Fruit fly (Drosophila melanogaster) whole organism, embryonic: ENCODE results near the gene CG7080.

Experiments used
- Asciz ChIP-seq: fragments of 200-800 bp; sonication (Bioruptor generic); optimal IDR thresholded peaks from 2 replicates; lab custom pipeline; 2017; ENCODE audit warnings: missing biosample characterization, mild to moderate bottlenecking, missing genetic modification characterization, missing genetic modification reagents
- Atf3 ChIP-seq: fragments of 200-800 bp; sonication (Bioruptor generic); optimal IDR thresholded peaks from 3 replicates; lab custom pipeline; 2016; ENCODE audit warnings: missing biosample characterization, missing genetic modification characterization
- BEAF-32 ChIP-seq: fragments of 200-800 bp; sonication (Bioruptor generic); optimal IDR thresholded peaks from 3 replicates; lab custom pipeline; 2017; ENCODE audit warnings: missing biosample characterization, missing genetic modification characterization, mild to moderate bottlenecking, moderate library complexity, missing genetic modification reagents
- CG11696 ChIP-seq: fragments of 200-800 bp; sonication (Bioruptor generic); IDR thresholded peaks from 2 replicates; pipeline ENCODE4 v1.3.6; 2022; ENCODE audit warnings: missing biosample characterization, missing genetic modification characterization
- CG12219 ChIP-seq: fragments of 200-800 bp; sonication (Bioruptor generic); optimal IDR thresholded peaks from 3 replicates; lab custom pipeline; 2018; ENCODE audit warnings: missing biosample characterization, mild to moderate bottlenecking, missing genetic modification characterization
- CG12744 ChIP-seq: fragments of 200-800 bp; sonication (Bioruptor generic); optimal IDR thresholded peaks from 2 replicates; lab custom pipeline; 2016; ENCODE audit warnings: missing biosample characterization, missing genetic modification characterization
- CG13775 ChIP-seq: fragments of 200-800 bp; sonication (Bioruptor generic); optimal IDR thresholded peaks from 3 replicates; lab custom pipeline; 2017; ENCODE audit warnings: missing biosample characterization, mild to moderate bottlenecking, missing genetic modification characterization
- CG15514 ChIP-seq: fragments of 200-800 bp; sonication (Bioruptor generic); optimal IDR thresholded peaks from 3 replicates; lab custom pipeline; 2017; ENCODE audit warnings: missing biosample characterization, missing genetic modification characterization, mild to moderate bottlenecking, moderate library complexity, missing genetic modification reagents
- CG17385 ChIP-seq: fragments of 200-800 bp; sonication (Bioruptor generic); optimal IDR thresholded peaks from 3 replicates; lab custom pipeline; 2018; ENCODE audit warnings: missing biosample characterization, mild to moderate bottlenecking, missing genetic modification characterization
- CG1792 ChIP-seq: fragments of 200-800 bp; sonication (Bioruptor generic); optimal IDR thresholded peaks from 2 replicates; lab custom pipeline; 2016; ENCODE audit warnings: missing biosample characterization, missing genetic modification characterization
- CG18262 ChIP-seq: fragments of 200-800 bp; optimal IDR thresholded peaks from 3 replicates; lab custom pipeline; 2019; ENCODE audit warnings: missing biosample characterization, mild to moderate bottlenecking, missing genetic modification characterization, moderate library complexity
- CG18599 ChIP-seq: fragments of 200-800 bp; sonication (Bioruptor generic); optimal IDR thresholded peaks from 3 replicates; lab custom pipeline; 2017; ENCODE audit warnings: missing biosample characterization, missing genetic modification characterization, mild to moderate bottlenecking, moderate library complexity, missing genetic modification reagents
- CG30403 ChIP-seq: fragments of 200-800 bp; sonication (Bioruptor generic); optimal IDR thresholded peaks from 3 replicates; lab custom pipeline; 2016; ENCODE audit warnings: missing biosample characterization, missing genetic modification characterization
- CG31388 ChIP-seq: fragments of 200-800 bp; sonication (Bioruptor generic); optimal IDR thresholded peaks from 2 replicates; lab custom pipeline; 2016; ENCODE audit warnings: missing biosample characterization, missing genetic modification characterization
- CG6813 ChIP-seq: fragments of 200-800 bp; sonication (Bioruptor generic); optimal IDR thresholded peaks from 2 replicates; lab custom pipeline; 2017; ENCODE audit warnings: missing biosample characterization, missing genetic modification characterization, mild to moderate bottlenecking, moderate library complexity, missing genetic modification reagents
- CG7745 ChIP-seq: fragments of 200-800 bp; sonication (Bioruptor generic); optimal IDR thresholded peaks from 2 replicates; lab custom pipeline; 2018; ENCODE audit warnings: missing biosample characterization, mild to moderate bottlenecking, missing genetic modification characterization, moderate library complexity
- CG9215 ChIP-seq: fragments of 200-800 bp; sonication (Bioruptor generic); IDR thresholded peaks from 2 replicates; pipeline ENCODE4 v1.3.6; 2022; ENCODE audit warnings: missing biosample characterization, missing genetic modification characterization
- D ChIP-seq, 2 experiments: fragments of 200-800 bp in 1 of 2; fragments of >200 bp in 1 of 2; sonication (Bioruptor generic) in 1 of 2; optimal IDR thresholded peaks; 2 replicates in 1 of 2; 3 replicates in 1 of 2; lab custom pipeline; 2017; ENCODE audit warnings: mild to moderate bottlenecking in 1 of 2, missing biosample characterization in 1 of 2, missing genetic modification characterization in 1 of 2, missing genetic modification reagents in 1 of 2
- Dbx ChIP-seq: fragments of 200-800 bp; sonication (Bioruptor generic); IDR thresholded peaks from 3 replicates; pipeline ENCODE4 v1.3.6; 2022; ENCODE audit warnings: missing biosample characterization, missing genetic modification characterization
- Fer2 ChIP-seq: fragments of 200-800 bp; sonication (Bioruptor generic); optimal IDR thresholded peaks from 2 replicates; lab custom pipeline; 2018; ENCODE audit warnings: missing biosample characterization, mild to moderate bottlenecking, missing genetic modification characterization, moderate library complexity
- Hmr ChIP-seq: fragments of 200-800 bp; sonication (Bioruptor generic); optimal IDR thresholded peaks from 3 replicates; lab custom pipeline; 2017; ENCODE audit warnings: mild to moderate bottlenecking, missing biosample characterization, missing genetic modification reagents, missing genetic modification characterization
- Hr3 ChIP-seq: fragments of 200-800 bp; sonication (Bioruptor generic); optimal IDR thresholded peaks from 3 replicates; lab custom pipeline; 2016; ENCODE audit warnings: missing biosample characterization, missing genetic modification characterization
- Hr78 ChIP-seq, 2 experiments: fragments of 200-800 bp in 1 of 2; fragments of >200 bp in 1 of 2; sonication (Bioruptor generic) in 1 of 2; optimal IDR thresholded peaks; 2 replicates each; lab custom pipeline; 2017 to 2019; ENCODE audit warnings: missing biosample characterization in 2 of 2, missing genetic modification characterization in 2 of 2, mild to moderate bottlenecking in 1 of 2, moderate library complexity in 1 of 2
- Kr ChIP-seq: fragments of 200-800 bp; sonication (Bioruptor generic); optimal IDR thresholded peaks from 2 replicates; lab custom pipeline; 2017; ENCODE audit warnings: missing biosample characterization, mild to moderate bottlenecking, missing genetic modification characterization
- Med ChIP-seq: fragments of 200-800 bp; sonication (Bioruptor generic); peaks from one replicate; lab custom pipeline; 2016; ENCODE audit warnings: missing biosample characterization, missing genetic modification characterization, mild to moderate bottlenecking, inconsistent platforms, moderate library complexity
- Meics ChIP-seq: fragments of 200-800 bp; sonication (Bioruptor generic); optimal IDR thresholded peaks from 2 replicates; lab custom pipeline; 2017; ENCODE audit warnings: missing biosample characterization, mild to moderate bottlenecking, missing genetic modification characterization
- NC2β ChIP-seq: fragments of 200-800 bp; sonication (Bioruptor generic); optimal IDR thresholded peaks from 2 replicates; lab custom pipeline; 2016; ENCODE audit warnings: missing biosample characterization, missing genetic modification characterization
- Optix ChIP-seq: fragments of 200-800 bp; sonication (Bioruptor generic); IDR thresholded peaks from 3 replicates; pipeline ENCODE4 v1.3.6; 2022; ENCODE audit warnings: missing biosample characterization, missing genetic modification characterization
- Rfx ChIP-seq: fragments of 200-800 bp; sonication (Bioruptor generic); IDR thresholded peaks from 2 replicates; pipeline ENCODE4 v1.3.6; 2022; ENCODE audit warnings: missing biosample characterization, missing genetic modification characterization
- Spps ChIP-seq: fragments of 200-800 bp; sonication (Bioruptor generic); optimal IDR thresholded peaks from 2 replicates; lab custom pipeline; 2018; ENCODE audit warnings: missing biosample characterization, mild to moderate bottlenecking, missing genetic modification characterization
- bab2 ChIP-seq: fragments of 200-800 bp; sonication (Bioruptor generic); optimal IDR thresholded peaks from 2 replicates; lab custom pipeline; 2016; ENCODE audit warnings: missing biosample characterization, missing genetic modification characterization
- br ChIP-seq: fragments of >200 bp; optimal IDR thresholded peaks from 2 replicates; lab custom pipeline; 2017
- crp ChIP-seq, 2 experiments: fragments of 200-800 bp; sonication (Bioruptor generic); optimal IDR thresholded peaks; 2 replicates in 1 of 2; 3 replicates in 1 of 2; lab custom pipeline; 2017; ENCODE audit warnings: missing biosample characterization in 2 of 2, missing genetic modification characterization in 2 of 2, mild to moderate bottlenecking in 1 of 2, moderate library complexity in 1 of 2
- gce ChIP-seq: fragments of 200-800 bp; sonication (Bioruptor generic); IDR thresholded peaks from 3 replicates; pipeline ENCODE4 v1.3.6; 2022; ENCODE audit warnings: missing biosample characterization, missing genetic modification characterization
- gem ChIP-seq: fragments of 200-800 bp; sonication (Bioruptor generic); optimal IDR thresholded peaks from 2 replicates; lab custom pipeline; 2019; ENCODE audit warnings: missing biosample characterization, mild to moderate bottlenecking, missing genetic modification characterization, moderate library complexity
- nmo ChIP-seq: fragments of 200-800 bp; sonication (Bioruptor generic); optimal IDR thresholded peaks from 2 replicates; lab custom pipeline; 2018; ENCODE audit warnings: missing biosample characterization, mild to moderate bottlenecking, missing genetic modification characterization, moderate library complexity
- odd ChIP-seq: fragments of 200-800 bp; sonication (Bioruptor generic); optimal IDR thresholded peaks from 2 replicates; lab custom pipeline; 2017; ENCODE audit warnings: missing biosample characterization, mild to moderate bottlenecking, missing genetic modification characterization
- onecut ChIP-seq: fragments of 200-800 bp; sonication (Bioruptor generic); IDR thresholded peaks from 2 replicates; pipeline ENCODE4 v1.3.6; 2022; ENCODE audit warnings: missing biosample characterization, missing genetic modification characterization
- p53 ChIP-seq: fragments of 200-800 bp; sonication (Bioruptor generic); optimal IDR thresholded peaks from 2 replicates; lab custom pipeline; 2016; ENCODE audit warnings: missing biosample characterization, missing genetic modification characterization
- row ChIP-seq: fragments of 200-800 bp; sonication (Bioruptor generic); IDR thresholded peaks from 3 replicates; pipeline ENCODE4 v1.3.6; 2022; ENCODE audit warnings: missing biosample characterization, missing genetic modification characterization
- sob ChIP-seq: fragments of 200-800 bp; sonication (Bioruptor generic); IDR thresholded peaks from 2 replicates; pipeline ENCODE4 v1.3.6; 2022; ENCODE audit warnings: missing biosample characterization, missing genetic modification characterization
- tgo ChIP-seq: fragments of 200-800 bp; sonication (Bioruptor generic); IDR thresholded peaks from 3 replicates; pipeline ENCODE4 v1.3.6; 2022; ENCODE audit warnings: missing biosample characterization, missing genetic modification characterization
- trem ChIP-seq: fragments of 200-800 bp; optimal IDR thresholded peaks from 3 replicates; lab custom pipeline; 2019; ENCODE audit warnings: missing biosample characterization, mild to moderate bottlenecking, missing genetic modification characterization, moderate library complexity
- twi ChIP-seq: fragments of 200-800 bp; optimal IDR thresholded peaks from 2 replicates; lab custom pipeline; 2019; ENCODE audit warnings: missing biosample characterization, mild to moderate bottlenecking, missing genetic modification characterization, moderate library complexity
- unc-4 ChIP-seq: fragments of 200-800 bp; sonication (Bioruptor generic); IDR thresholded peaks from 2 replicates; pipeline ENCODE4 v1.3.6; 2022; ENCODE audit warnings: missing biosample characterization, missing genetic modification characterization; ENCODE audit not compliant: partially characterized antibody
- vvl ChIP-seq: fragments of 200-800 bp; sonication (Bioruptor generic); IDR thresholded peaks from 2 replicates; pipeline ENCODE4 v1.3.6; 2022; ENCODE audit warnings: missing biosample characterization, missing genetic modification characterization
- zen2 ChIP-seq: fragments of 200-800 bp; sonication (Bioruptor generic); IDR thresholded peaks from 3 replicates; pipeline ENCODE4 v1.3.6; 2022; ENCODE audit warnings: missing biosample characterization, missing genetic modification characterization; ENCODE audit not compliant: partially characterized antibody

CG7080 gene

DNA sequence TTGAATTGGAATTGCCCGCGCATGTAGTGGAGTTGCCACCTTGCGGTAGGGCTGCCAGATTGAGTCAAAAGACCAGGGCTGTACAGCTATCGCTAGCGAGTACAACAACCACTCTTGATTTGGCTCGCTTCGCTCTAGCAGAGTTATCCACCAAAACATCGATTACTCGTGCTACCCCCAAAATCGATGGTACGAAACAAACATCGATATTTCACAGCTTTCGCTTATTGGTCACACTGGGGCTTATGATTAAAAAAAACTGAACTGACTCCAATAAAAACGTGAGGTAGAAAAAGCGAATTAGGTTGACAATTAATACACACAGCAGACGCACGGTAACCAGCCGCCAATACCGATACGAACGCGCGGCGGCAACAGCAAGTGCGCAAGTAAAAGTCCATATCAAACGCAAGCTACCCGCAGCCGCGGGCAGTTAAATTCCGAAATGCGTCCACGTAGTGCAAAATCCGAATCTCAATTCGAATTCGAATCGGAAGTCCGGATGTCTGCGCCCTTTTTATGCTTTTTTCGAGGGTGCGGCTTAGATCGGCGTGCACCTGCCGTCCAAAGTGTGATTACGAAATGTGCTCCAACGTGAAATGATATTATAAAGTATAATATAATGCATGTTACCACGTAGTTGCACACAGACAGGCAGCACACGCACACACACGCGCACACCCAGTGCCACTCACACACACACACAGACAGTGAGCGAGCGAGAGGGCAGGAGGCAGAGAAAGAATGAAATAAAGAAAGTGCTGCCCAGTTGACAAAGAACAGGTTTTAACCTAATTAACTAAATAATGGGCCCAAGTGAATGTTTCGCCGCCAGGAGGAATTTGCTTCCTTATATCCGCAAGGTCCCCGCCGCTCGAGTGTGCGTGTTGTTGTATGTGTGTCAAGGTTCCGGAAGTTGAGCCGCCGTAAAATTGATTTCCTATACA, 27.6 kb downstream of the CG7080 start, which contains the start of gene Sar1 (continued):
- peak; percentile 35 for TF ChIP-seq odd (GFP tag; lab: Kevin White, UChicago)
- no peak for TF ChIP-seq Meics (GFP tag; lab: Kevin White, UChicago)
- TF ChIP-seq nmo (GFP tag; lab: Kevin White, UChicago): peak; percentile 84
- TF ChIP-seq CG11696: no peak
- peak; percentile 72 for TF ChIP-seq vvl (GFP tag; lab: Robert Waterston, UW)
- no peak for TF ChIP-seq CG12219 (GFP tag; lab: Kevin White, UChicago)
- TF ChIP-seq CG1792: peak; percentile 35
- TF ChIP-seq trem: peak; percentile 89
- TF ChIP-seq unc-4 (GFP tag; lab: Robert Waterston, UW): peak; percentile 97
- peak in 1 of 2 experiments; percentile 26 for TF ChIP-seq crp (GFP tag; optimal IDR thresholded peaks at IDR 0.05; lab: Kevin White, UChicago)
- TF ChIP-seq CG6813 (GFP tag; lab: Kevin White, UChicago): no peak
- TF ChIP-seq zen2: peak; percentile 82
- peak; percentile 96 for TF ChIP-seq CG15514 (GFP tag; lab: Kevin White, UChicago)
- peak; percentile 47 for TF ChIP-seq Spps (tag; lab: Kevin White, UChicago)
- TF ChIP-seq NC2β (GFP tag; lab: Kevin White, UChicago): peak; percentile 50
- TF ChIP-seq p53 (GFP tag; lab: Kevin White, UChicago): peak; percentile 74
- peak; percentile 57; the same call in 1 of the 2 replicates for TF ChIP-seq sob (GFP tag; lab: Robert Waterston, UW)
- no peak for TF ChIP-seq CG7745 (tag; lab: Kevin White, UChicago)
- TF ChIP-seq D (optimal IDR thresholded peaks at IDR 0.05; lab: Kevin White, UChicago): peak; percentile 61
- no peak for TF ChIP-seq D (GFP tag; optimal IDR thresholded peaks at IDR 0.05; lab: Kevin White, UChicago)
- no peak for TF ChIP-seq CG12744
- TF ChIP-seq Atf3 (GFP tag; lab: Kevin White, UChicago): no peak
- TF ChIP-seq CG18262 (tag; lab: Kevin White, UChicago): no peak
- peak; percentile 99 for TF ChIP-seq BEAF-32 (GFP tag; lab: Kevin White, UChicago)
- TF ChIP-seq Rfx (GFP tag; lab: Robert Waterston, UW): peak; percentile 61
- no peak for TF ChIP-seq tgo (GFP tag; lab: Robert Waterston, UW)

dm6 chr3R:22357942-22358341, 28.8 kb downstream of the CG7080 start:
- TF ChIP-seq CG12744 (no peak), row (0 out of 3 replicates have a peak, but pooled peaks have one; percentile 5), Fer2 (tag; lab: Kevin White, UChicago) (no peak), CG18599 (peak; percentile 21), br (no peak), Hmr (GFP tag; lab: Kevin White, UChicago) (peak; percentile 22), onecut (GFP tag; lab: Robert Waterston, UW) (no peak), Med (peak; percentile 55), CG30403 (GFP tag; lab: Kevin White, UChicago) (peak; percentile 7), Dbx (GFP tag; lab: Robert Waterston, UW) (no peak), Asciz (GFP tag; lab: Kevin White, UChicago) (no peak), Hr3 (GFP tag; lab: Kevin White, UChicago) (no peak), CG17385 (GFP tag; lab: Kevin White, UChicago) (no peak), gem (tag; lab: Kevin White, UChicago) (peak; percentile 1), Hr78 (GFP tag; optimal IDR thresholded peaks at IDR 0.05; lab: Kevin White, UChicago) (no peak), CG9215 (GFP tag; lab: Robert Waterston, UW) (no peak), Optix (GFP tag; lab: Robert Waterston, UW) (no peak), gce (GFP tag; lab: Robert Waterston, UW) (no peak), bab2 (GFP tag; lab: Kevin White, UChicago) (no peak), twi (tag; lab: Kevin White, UChicago) (no peak), Kr (GFP tag; lab: Kevin White, UChicago) (no peak), CG11696 (0 out of 2 replicates have a peak, but pooled peaks have one; percentile 56), Meics (GFP tag; lab: Kevin White, UChicago) (peak; percentile 17), CG31388 (GFP tag; lab: Kevin White, UChicago) (no peak), CG13775 (GFP tag; lab: Kevin White, UChicago) (no peak)
